Worm (Caenorhabditis elegans): Measurements from ENCODE around the gene cdgs-1.

DNA sequence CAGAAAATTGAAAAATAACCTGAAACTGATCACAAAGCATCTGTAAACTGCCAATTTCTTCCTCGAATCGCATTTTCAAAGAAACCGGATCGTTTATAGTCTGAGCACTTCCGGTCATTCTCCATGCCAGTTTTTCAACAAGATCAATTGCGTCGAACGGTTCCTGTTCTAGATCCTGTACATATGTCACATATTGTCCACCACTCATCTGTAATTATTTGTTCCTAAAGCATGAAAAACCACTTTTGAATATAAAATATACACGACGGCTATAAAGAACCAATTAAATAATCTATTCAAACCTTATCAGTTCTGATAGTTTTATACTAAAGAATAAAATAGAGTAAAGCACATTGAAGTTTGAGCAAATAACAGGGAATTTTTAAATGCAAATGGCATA, 33.2 kb downstream of the cdgs-1 start, which contains the start of gene sec-10:
- TF ChIP-seq ceh-2 (tag; optimal IDR thresholded peaks at IDR 0.05) (no peak), fkh-10 (GFP tag; optimal IDR thresholded peaks at IDR 0.05) (no peak), pha-4 (tag; optimal IDR thresholded peaks at IDR 0.05) (no peak), unc-3 (GFP tag; conservative IDR thresholded peaks at IDR 0.05) (no peak), unc-3 (tag; optimal IDR thresholded peaks at IDR 0.05) (no peak), rnt-1 (tag; optimal IDR thresholded peaks at IDR 0.05) (no peak), sox-4 (tag; optimal IDR thresholded peaks at IDR 0.05) (no peak), unc-86 (tag; optimal IDR thresholded peaks at IDR 0.05) (no peak), npax-4 (tag; optimal IDR thresholded peaks at IDR 0.05) (no peak), tbx-2 (tag; optimal IDR thresholded peaks at IDR 0.05) (no peak), fax-1 (tag; optimal IDR thresholded peaks at IDR 0.05) (no peak), pqm-1 (tag; optimal IDR thresholded peaks at IDR 0.05) (no peak), K09A11.1 (tag; optimal IDR thresholded peaks at IDR 0.05; ENCODE audit: insufficient read depth) (no peak), hlh-30 (tag; optimal IDR thresholded peaks at IDR 0.05; ENCODE audit: insufficient read depth) (no peak), dmd-4 (tag; optimal IDR thresholded peaks at IDR 0.05; ENCODE audit: borderline replicate concordance) (no peak)

Data from whole organism, late embryonic.